Worm (Caenorhabditis elegans): Measurements from ENCODE around the gene col-44.

col-44 gene

ce11 chrX:13604946-13605617, 13.8 kb downstream of the col-44 start, which contains the start of gene F54B11.9:
Gene F54B11.9, plus strand, starts transcription at chrX:13605567.
- TF ChIP-seq nhr-23 (tag; optimal IDR thresholded peaks at IDR 0.05) (no peak), nhr-11 (tag; optimal IDR thresholded peaks at IDR 0.05) (no peak), unc-62 (GFP tag; optimal IDR thresholded peaks at IDR 0.05) (no peak), fos-1 (tag; optimal IDR thresholded peaks at IDR 0.05) (no peak), pqm-1 (tag; optimal IDR thresholded peaks at IDR 0.05) (no peak), mdl-1 (tag; optimal IDR thresholded peaks at IDR 0.05) (no peak), nhr-67 (tag; optimal IDR thresholded peaks at IDR 0.05) (no peak), elt-3 (tag; optimal IDR thresholded peaks at IDR 0.05) (no peak), nhr-237 (tag; optimal IDR thresholded peaks at IDR 0.05) (no peak), zag-1 (tag; optimal IDR thresholded peaks at IDR 0.05) (no peak), ztf-11 (tag; optimal IDR thresholded peaks at IDR 0.05) (no peak)

ce11 chrX:13605854-13606253, 14.6 kb downstream of the col-44 start:
- TF ChIP-seq ceh-82 (tag; optimal IDR thresholded peaks at IDR 0.05) (no peak), aly-2 (tag; optimal IDR thresholded peaks at IDR 0.05) (no peak), sea-2 (GFP tag; optimal IDR thresholded peaks at IDR 0.05) (no peak), tbx-2 (tag; optimal IDR thresholded peaks at IDR 0.05) (no peak), elt-2 (tag; optimal IDR thresholded peaks at IDR 0.05) (no peak), ceh-16 (tag; optimal IDR thresholded peaks at IDR 0.05) (no peak), snpc-4 (tag; optimal IDR thresholded peaks at IDR 0.05) (no peak), jun-1 (tag; optimal IDR thresholded peaks at IDR 0.05) (no peak), daf-12 (tag; optimal IDR thresholded peaks at IDR 0.05) (no peak), skn-1 (tag; optimal IDR thresholded peaks at IDR 0.05) (no peak), ceh-9 (tag; optimal IDR thresholded peaks at IDR 0.05) (no peak), egl-5 (tag; optimal IDR thresholded peaks at IDR 0.05) (no peak), ama-1 (optimal IDR thresholded peaks at IDR 0.05) (no peak), lin-39 (tag; optimal IDR thresholded peaks at IDR 0.05) (no peak), lsy-12 (tag; optimal IDR thresholded peaks at IDR 0.05) (no peak), eor-1 (tag; optimal IDR thresholded peaks at IDR 0.05) (no peak), mdl-1 (tag; optimal IDR thresholded peaks at IDR 0.05) (no peak), fkh-10 (GFP tag; optimal IDR thresholded peaks at IDR 0.05) (no peak), lin-15B (tag; optimal IDR thresholded peaks at IDR 0.05) (no peak)

ce11 chrX:13610040-13610439, 18.8 kb downstream of the col-44 start:
- TF ChIP-seq fos-1 (tag; optimal IDR thresholded peaks at IDR 0.05) = no peak
- TF ChIP-seq fkh-10 (GFP tag; optimal IDR thresholded peaks at IDR 0.05) = peak; percentile 52
- no peak for TF ChIP-seq hmg-11 (tag; optimal IDR thresholded peaks at IDR 0.05)
- TF ChIP-seq ztf-11 (tag; optimal IDR thresholded peaks at IDR 0.05) = no peak
- TF ChIP-seq nhr-67 (tag; optimal IDR thresholded peaks at IDR 0.05) = no peak

ce11 chrX:13615181-13615580, 23.9 kb downstream of the col-44 start:
- TF ChIP-seq ceh-16 (tag; optimal IDR thresholded peaks at IDR 0.05) (no peak), mdl-1 (tag; optimal IDR thresholded peaks at IDR 0.05) (no peak), elt-3 (tag; optimal IDR thresholded peaks at IDR 0.05) (no peak), pqm-1 (tag; optimal IDR thresholded peaks at IDR 0.05) (no peak), fkh-2 (tag; optimal IDR thresholded peaks at IDR 0.05) (no peak), nhr-28 (tag; optimal IDR thresholded peaks at IDR 0.05) (no peak), nfya-1 (tag; optimal IDR thresholded peaks at IDR 0.05; ENCODE audit: insufficient read depth) (no peak), ztf-11 (tag; optimal IDR thresholded peaks at IDR 0.05) (no peak), nhr-12 (tag; optimal IDR thresholded peaks at IDR 0.05) (no peak), tbx-2 (tag; optimal IDR thresholded peaks at IDR 0.05) (no peak), ceh-28 (tag; optimal IDR thresholded peaks at IDR 0.05) (no peak), ztf-4 (tag; optimal IDR thresholded peaks at IDR 0.05) (no peak), hmg-11 (tag; optimal IDR thresholded peaks at IDR 0.05) (no peak), jun-1 (tag; optimal IDR thresholded peaks at IDR 0.05) (no peak), fos-1 (tag; optimal IDR thresholded peaks at IDR 0.05) (no peak), lsy-12 (tag; optimal IDR thresholded peaks at IDR 0.05) (no peak), nhr-67 (tag; optimal IDR thresholded peaks at IDR 0.05) (no peak)

Data from whole organism, L3 larva.